Worm (Caenorhabditis elegans) whole organism, young adult: Measurements from ENCODE around the gene C32D5.10.

Experiments
- B0019.2 ChIP-seq: fragments of 200-800 bp; sonication (Bioruptor generic); conservative IDR thresholded peaks from 2 replicates; pipeline ENCODE4 v1.3.6; 2022; ENCODE audit warnings: missing genetic modification reagents, missing genetic modification characterization, missing compliant biosample characterization
- B0035.1 ChIP-seq: sonication (generic microtip); optimal IDR thresholded peaks from 2 replicates; lab custom pipeline; 2016; ENCODE audit warnings: missing genetic modification characterization, mild to moderate bottlenecking, missing compliant biosample characterization, missing genotype, missing genetic modification reagents
- B0336.3 ChIP-seq: fragments of 200-800 bp; sonication (Bioruptor generic); IDR thresholded peaks from 2 replicates; pipeline ENCODE4 v1.3.6; 2022; ENCODE audit warnings: missing genetic modification characterization, missing compliant biosample characterization
- C06A6.2 ChIP-seq: fragments of 200-800 bp; sonication (Bioruptor generic); conservative IDR thresholded peaks from 2 replicates; pipeline ENCODE4 v1.3.6; 2022; ENCODE audit warnings: missing genetic modification characterization, missing compliant biosample characterization
- D2030.7 ChIP-seq: fragments of 200-800 bp; sonication (Bioruptor generic); IDR thresholded peaks from 2 replicates; pipeline ENCODE4 v1.3.6; 2022; ENCODE audit warnings: missing genetic modification reagents, missing genetic modification characterization, missing compliant biosample characterization
- F49E8.2 ChIP-seq: sonication (generic microtip); optimal IDR thresholded peaks from 3 replicates; lab custom pipeline; 2017; ENCODE audit warnings: missing genetic modification characterization, mild to moderate bottlenecking, missing compliant biosample characterization, antibody characterized with exemption, moderate library complexity; ENCODE audit not compliant: insufficient read depth
- Y79H2A.3 ChIP-seq: fragments of 200-800 bp; sonication (Bioruptor generic); conservative IDR thresholded peaks from 2 replicates; pipeline ENCODE4 v1.3.6; 2022; ENCODE audit warnings: missing genetic modification reagents, missing genetic modification characterization, missing compliant biosample characterization
- Y95B8A.8 ChIP-seq: fragments of 200-800 bp; sonication (Bioruptor generic); IDR thresholded peaks from 2 replicates; pipeline ENCODE4 v1.3.6; 2022; ENCODE audit warnings: missing genetic modification reagents, missing genetic modification characterization, missing compliant biosample characterization
- ZK185.1 ChIP-seq: sonication (generic microtip); optimal IDR thresholded peaks from 2 replicates; lab custom pipeline; 2016; ENCODE audit warnings: mild to moderate bottlenecking, missing genetic modification characterization, missing compliant biosample characterization; ENCODE audit not compliant: poor library complexity, severe bottlenecking
- aptf-3 ChIP-seq: fragments of 200-800 bp; sonication (Bioruptor generic); IDR thresholded peaks from 2 replicates; pipeline ENCODE4 v1.3.6; 2022; ENCODE audit warnings: missing genetic modification characterization, missing compliant biosample characterization
- attf-5 ChIP-seq: fragments of 200-800 bp; sonication (Bioruptor generic); optimal IDR thresholded peaks from 2 replicates; lab custom pipeline; 2018; ENCODE audit warnings: mild to moderate bottlenecking, missing genetic modification characterization, missing compliant biosample characterization
- bed-2 ChIP-seq: fragments of 200-800 bp; sonication (Bioruptor generic); IDR thresholded peaks from 2 replicates; pipeline ENCODE4 v1.3.6; 2022; ENCODE audit warnings: missing genetic modification reagents, missing genetic modification characterization, missing compliant biosample characterization
- ccch-3 ChIP-seq: fragments of 200-800 bp; sonication (Bioruptor generic); optimal IDR thresholded peaks from 2 replicates; lab custom pipeline; 2018; ENCODE audit warnings: mild to moderate bottlenecking, missing genetic modification characterization, missing compliant biosample characterization
- ceh-40 ChIP-seq: fragments of 200-800 bp; sonication (Bioruptor generic); IDR thresholded peaks from 2 replicates; pipeline ENCODE4 v1.3.6; 2022; ENCODE audit warnings: missing genetic modification characterization, missing compliant biosample characterization
- die-1 ChIP-seq: sonication (generic microtip); optimal IDR thresholded peaks from 2 replicates; lab custom pipeline; 2016; ENCODE audit warnings: missing genotype, mild to moderate bottlenecking, missing genetic modification characterization, missing compliant biosample characterization
- dox-1 ChIP-seq: fragments of 200-800 bp; sonication (Bioruptor generic); IDR thresholded peaks from 2 replicates; pipeline ENCODE4 v1.3.6; 2022; ENCODE audit warnings: missing genetic modification reagents, missing genetic modification characterization, missing compliant biosample characterization
- egl-18 ChIP-seq: fragments of 200-800 bp; sonication (Bioruptor generic); IDR thresholded peaks from 2 replicates; pipeline ENCODE4 v1.3.6; 2022; ENCODE audit warnings: missing genetic modification reagents, missing genetic modification characterization, missing compliant biosample characterization
- ekl-4 ChIP-seq: fragments of 200-800 bp; sonication (Bioruptor generic); IDR thresholded peaks from 2 replicates; pipeline ENCODE4 v1.3.6; 2022; ENCODE audit warnings: missing genetic modification reagents, missing genetic modification characterization, missing compliant biosample characterization
- ets-4 ChIP-seq: fragments of 200-800 bp; sonication (Bioruptor generic); optimal IDR thresholded peaks from 2 replicates; lab custom pipeline; 2018; ENCODE audit warnings: mild to moderate bottlenecking, missing genetic modification characterization, missing compliant biosample characterization
- hlh-26 ChIP-seq: fragments of 200-800 bp; sonication (Bioruptor generic); conservative IDR thresholded peaks from 2 replicates; pipeline ENCODE4 v1.3.6; 2022; ENCODE audit warnings: missing genetic modification reagents, missing genetic modification characterization, missing compliant biosample characterization
- hmg-20 ChIP-seq: fragments of 200-800 bp; sonication (Bioruptor generic); IDR thresholded peaks from 2 replicates; pipeline ENCODE4 v1.3.6; 2022; ENCODE audit warnings: missing genetic modification reagents, missing genetic modification characterization, missing compliant biosample characterization
- hsf-1 ChIP-seq: fragments of 200-800 bp; sonication (Bioruptor generic); IDR thresholded peaks from 2 replicates; pipeline ENCODE4 v1.3.6; 2022; ENCODE audit warnings: missing genetic modification reagents, missing genetic modification characterization, missing compliant biosample characterization
- lag-1 ChIP-seq: fragments of 200-800 bp; sonication (Bioruptor generic); IDR thresholded peaks from 2 replicates; pipeline ENCODE4 v1.3.6; 2022; ENCODE audit warnings: missing genetic modification reagents, missing genetic modification characterization, missing compliant biosample characterization
- let-526 ChIP-seq: fragments of 200-800 bp; sonication (Bioruptor generic); IDR thresholded peaks from 2 replicates; pipeline ENCODE4 v1.3.6; 2022; ENCODE audit warnings: missing genetic modification reagents, missing genetic modification characterization, missing compliant biosample characterization
- lin-35 ChIP-seq, 3 experiments: fragments of 150-350 bp in 2 of 3; sonication (generic microtip) in 1 of 3; optimal IDR thresholded peaks; 2 replicates each; lab custom pipeline; 2014 to 2018; ENCODE audit warnings: missing biosample characterization in 3 of 3, missing genetic modification characterization in 3 of 3, missing genetic modification reagents in 3 of 3
- lin-40 ChIP-seq: sonication (generic microtip); optimal IDR thresholded peaks from 2 replicates; lab custom pipeline; 2016; ENCODE audit warnings: missing genetic modification characterization, mild to moderate bottlenecking, missing compliant biosample characterization, missing genotype, missing genetic modification reagents
- lin-54 ChIP-seq: fragments of 200-800 bp; sonication (Bioruptor generic); optimal IDR thresholded peaks from 2 replicates; lab custom pipeline; 2018; ENCODE audit warnings: mild to moderate bottlenecking, missing genetic modification characterization, missing compliant biosample characterization
- lir-1 ChIP-seq: fragments of 200-800 bp; sonication (Bioruptor generic); conservative IDR thresholded peaks from 2 replicates; pipeline ENCODE4 v1.3.6; 2022; ENCODE audit warnings: missing genetic modification reagents, missing genetic modification characterization, missing compliant biosample characterization
- lsl-1 ChIP-seq: fragments of 200-800 bp; sonication (Bioruptor generic); optimal IDR thresholded peaks from 2 replicates; lab custom pipeline; 2018; ENCODE audit warnings: mild to moderate bottlenecking, missing genetic modification characterization, moderate library complexity, missing compliant biosample characterization
- madf-6 ChIP-seq: fragments of 200-800 bp; sonication (Bioruptor generic); IDR thresholded peaks from 2 replicates; pipeline ENCODE4 v1.3.6; 2022; ENCODE audit warnings: missing genetic modification reagents, missing genetic modification characterization, missing compliant biosample characterization
- mxl-1 ChIP-seq: sonication (generic microtip); optimal IDR thresholded peaks from 2 replicates; lab custom pipeline; 2016; ENCODE audit warnings: missing genetic modification characterization, missing compliant biosample characterization
- nfyb-1 ChIP-seq: fragments of 200-800 bp; sonication (Bioruptor generic); IDR thresholded peaks from 2 replicates; pipeline ENCODE4 v1.3.6; 2022; ENCODE audit warnings: missing genetic modification reagents, missing genetic modification characterization, missing compliant biosample characterization
- nhr-80 ChIP-seq: sonication (generic microtip); optimal IDR thresholded peaks from 2 replicates; lab custom pipeline; 2016; ENCODE audit warnings: missing genetic modification characterization, missing compliant biosample characterization
- rpc-1 ChIP-seq, 2 experiments: fragments of 150-350 bp in 1 of 2; sonication (generic microtip) in 1 of 2; optimal IDR thresholded peaks; 2 replicates each; lab custom pipeline; 2014 to 2018; ENCODE audit warnings: missing biosample characterization in 1 of 2, missing genetic modification characterization in 1 of 2, missing genetic modification reagents in 1 of 2, missing genotype in 1 of 2
- sdz-38 ChIP-seq: sonication (generic microtip); optimal IDR thresholded peaks from 2 replicates; lab custom pipeline; 2016; ENCODE audit warnings: missing genotype, missing genetic modification characterization, missing compliant biosample characterization
- sea-2 ChIP-seq: fragments of 200-800 bp; sonication (Bioruptor generic); IDR thresholded peaks from 2 replicates; pipeline ENCODE4 v1.3.6; 2022; ENCODE audit warnings: missing genetic modification characterization, missing compliant biosample characterization
- snpc-1.1 ChIP-seq: sonication (generic microtip); optimal IDR thresholded peaks from 2 replicates; lab custom pipeline; 2017; ENCODE audit warnings: missing genetic modification characterization, mild to moderate bottlenecking, missing compliant biosample characterization, antibody characterized with exemption, moderate library complexity, missing genotype, missing genetic modification reagents; ENCODE audit not compliant: insufficient read depth
- somi-1 ChIP-seq: fragments of 200-800 bp; sonication (Bioruptor generic); optimal IDR thresholded peaks from 2 replicates; lab custom pipeline; 2018; ENCODE audit warnings: mild to moderate bottlenecking, missing genetic modification characterization, missing compliant biosample characterization
- sptf-2 ChIP-seq: fragments of 200-800 bp; sonication (Bioruptor generic); optimal IDR thresholded peaks from 2 replicates; lab custom pipeline; 2018; ENCODE audit warnings: mild to moderate bottlenecking, missing genetic modification characterization, missing compliant biosample characterization
- tlf-1 ChIP-seq: fragments of 200-800 bp; sonication (Bioruptor generic); optimal IDR thresholded peaks from 2 replicates; lab custom pipeline; 2018; ENCODE audit warnings: mild to moderate bottlenecking, missing genetic modification characterization, missing compliant biosample characterization
- unc-62 ChIP-seq: fragments of 150-350 bp; optimal IDR thresholded peaks from 2 replicates; lab custom pipeline; 2014; ENCODE audit warnings: missing biosample characterization, missing genetic modification reagents, missing genetic modification characterization
- zim-3 ChIP-seq: sonication (generic microtip); optimal IDR thresholded peaks from 2 replicates; lab custom pipeline; 2017; ENCODE audit warnings: mild to moderate bottlenecking, missing genetic modification characterization, moderate library complexity, missing compliant biosample characterization
- ztf-22 ChIP-seq: fragments of 200-800 bp; sonication (Bioruptor generic); optimal IDR thresholded peaks from 2 replicates; lab custom pipeline; 2018; ENCODE audit warnings: mild to moderate bottlenecking, missing genetic modification characterization, moderate library complexity, missing compliant biosample characterization
- ztf-3 ChIP-seq: fragments of 200-800 bp; sonication (Bioruptor generic); optimal IDR thresholded peaks from 2 replicates; lab custom pipeline; 2018; ENCODE audit warnings: mild to moderate bottlenecking, missing genetic modification characterization, missing compliant biosample characterization

C32D5.10 gene

ce11 chrII:6366696-6367095, 14.9 kb upstream of the C32D5.10 start, which contains the start of gene ctsa-4.1:
Gene ctsa-4.1 (plus strand): TSS chrII:6366996.
- TF ChIP-seq Y95B8A.8 (GFP tag; lab: Robert Waterston, UW): no peak
- TF ChIP-seq Y79H2A.3 (GFP tag; lab: Robert Waterston, UW): no peak
- peak; percentile 39; the same call in 1 of the 2 replicates for TF ChIP-seq B0336.3 (GFP tag; lab: Robert Waterston, UW)
- TF ChIP-seq lin-54 (GFP tag; lab: Kevin White, UChicago): peak; percentile 24
- TF ChIP-seq nfyb-1: no peak
- peak; percentile 7; the same call in 1 of the 2 replicates for TF ChIP-seq D2030.7
- no peak for TF ChIP-seq hlh-26 (GFP tag; lab: Robert Waterston, UW)
- TF ChIP-seq C06A6.2 (GFP tag; lab: Robert Waterston, UW): no peak
- TF ChIP-seq madf-6 (GFP tag; lab: Robert Waterston, UW): peak; percentile 49
- TF ChIP-seq somi-1 (GFP tag; lab: Kevin White, UChicago): no peak

- TF ChIP-seq hlh-26 (GFP tag; lab: Robert Waterston, UW) (no peak), rpc-1 (optimal IDR thresholded peaks at IDR 0.05; lab: Kevin White, UChicago) (no peak), rpc-1 (tag; optimal IDR thresholded peaks at IDR 0.05; lab: Kevin White, UChicago) (no peak), zim-3 (tag; lab: Kevin White, UChicago) (no peak), ets-4 (GFP tag; lab: Kevin White, UChicago) (no peak), lin-54 (GFP tag; lab: Kevin White, UChicago) (peak; percentile 49), ekl-4 (GFP tag; lab: Robert Waterston, UW) (no peak), ccch-3 (GFP tag; lab: Kevin White, UChicago) (no peak), sdz-38 (no peak), lin-40 (tag; lab: Kevin White, UChicago) (no peak), hsf-1 (GFP tag; lab: Robert Waterston, UW) (0 out of 2 replicates have a peak, but pooled peaks have one; percentile 45), ztf-22 (no peak), lir-1 (GFP tag; lab: Robert Waterston, UW) (peak; percentile 28; the same call in 1 of the 2 replicates), sea-2 (GFP tag; lab: Robert Waterston, UW) (no peak), B0019.2 (GFP tag; lab: Robert Waterston, UW) (no peak; the same call in 1 of the 2 replicates), ceh-40 (GFP tag; lab: Robert Waterston, UW) (no peak), aptf-3 (no peak), egl-18 (GFP tag; lab: Robert Waterston, UW) (no peak), attf-5 (GFP tag; lab: Kevin White, UChicago) (no peak), lag-1 (GFP tag; lab: Robert Waterston, UW) (no peak), D2030.7 (peak; percentile 84), ztf-3 (no peak), B0336.3 (GFP tag; lab: Robert Waterston, UW) (no peak), F49E8.2 (tag; lab: Kevin White, UChicago) (peak; percentile 68), unc-62 (GFP tag; lab: Kevin White, UChicago) (no peak), lsl-1 (peak; percentile 98), sptf-2 (GFP tag; lab: Kevin White, UChicago) (no peak), bed-2 (GFP tag; lab: Robert Waterston, UW) (no peak), dox-1 (GFP tag; lab: Robert Waterston, UW) (peak; percentile 63; the same call in 1 of the 2 replicates), Y95B8A.8 (GFP tag; lab: Robert Waterston, UW) (0 out of 2 replicates have a peak, but pooled peaks have one; percentile 8), let-526 (no peak), hmg-20 (GFP tag; lab: Robert Waterston, UW) (no peak), ZK185.1 (tag; lab: Kevin White, UChicago) (no peak), C06A6.2 (GFP tag; lab: Robert Waterston, UW) (no peak), nhr-80 (tag; lab: Kevin White, UChicago) (no peak), Y79H2A.3 (GFP tag; lab: Robert Waterston, UW) (no peak), die-1 (tag; lab: Kevin White, UChicago) (no peak), tlf-1 (GFP tag; lab: Kevin White, UChicago) (peak; percentile 20), lin-35 (GFP tag; optimal IDR thresholded peaks at IDR 0.05; lab: Kevin White, UChicago) (peak in 1 of 3 experiments; percentile 29), snpc-1.1 (tag; lab: Kevin White, UChicago) (peak; percentile 0), B0035.1 (tag; lab: Kevin White, UChicago) (no peak), mxl-1 (tag; lab: Kevin White, UChicago) (no peak)
Observed at ce11 chrII:6365237-6365815, 13.5 kb upstream of the C32D5.10 start, which contains the start of the genes ani-2 and clec-88. Gene ani-2 (minus strand): TSS chrII:6365367. Gene clec-88 (plus strand): TSS chrII:6365722.
